Fruit fly (Drosophila melanogaster): ENCODE data around the gene CG33912.

CG33912 gene

DNA sequence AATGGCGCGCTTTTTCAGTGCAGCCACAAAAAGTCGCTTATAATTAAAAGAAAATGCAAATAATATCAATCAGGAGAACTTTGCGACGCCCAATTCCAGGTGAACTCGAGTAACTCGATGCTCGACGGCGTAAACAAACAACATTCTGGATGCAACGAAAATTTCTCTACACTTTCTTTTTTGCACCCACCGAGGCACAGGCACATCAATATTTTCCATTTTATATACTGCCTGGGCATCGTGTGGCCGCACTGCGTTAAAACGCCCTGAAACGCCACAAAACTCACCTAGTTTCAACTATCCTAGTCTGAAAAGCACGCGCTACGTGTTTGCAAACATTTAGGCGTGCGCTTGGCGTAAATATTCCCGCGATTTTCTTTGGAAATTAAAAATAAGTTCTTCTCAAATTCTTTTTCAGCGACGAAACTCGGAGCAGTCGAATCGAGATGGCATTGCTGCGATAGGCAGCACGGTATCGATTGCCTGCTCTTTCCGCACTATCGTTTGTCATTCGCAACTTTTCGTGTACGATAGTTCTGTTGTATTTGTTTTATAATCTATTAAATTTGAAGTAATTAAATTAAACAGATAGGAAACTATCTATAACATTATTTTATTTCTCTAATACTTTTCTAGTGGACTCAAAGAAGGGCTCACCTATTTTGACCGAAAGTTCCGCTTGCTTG is 30.4 kb upstream of the CG33912 start, which contains the start of gene Pcif1 (continued):
- TF ChIP-seq trem (tag; optimal IDR thresholded peaks at IDR 0.05) (peak; percentile 67), CG31441 (GFP tag; IDR thresholded peaks at IDR 0.05) (no peak), Atf-2 (GFP tag; optimal IDR thresholded peaks at IDR 0.05) (no peak), NFAT (GFP tag; IDR thresholded peaks at IDR 0.05) (peak; percentile 19; the same call in 1 of the 2 replicates), CG10267 (tag; optimal IDR thresholded peaks at IDR 0.05) (peak; percentile 59), insv (GFP tag; optimal IDR thresholded peaks at IDR 0.05) (no peak), CG12391 (tag; optimal IDR thresholded peaks at IDR 0.05) (peak; percentile 11), Sox102F (GFP tag; optimal IDR thresholded peaks at IDR 0.05) (no peak), Dp (GFP tag; optimal IDR thresholded peaks at IDR 0.05) (peak; percentile 66), fd96Cb (tag; optimal IDR thresholded peaks at IDR 0.05) (no peak), Atf6 (GFP tag; IDR thresholded peaks at IDR 0.05) (no peak), sna (GFP tag; IDR thresholded peaks at IDR 0.05; ENCODE audit: partially characterized antibody) (peak; percentile 97), ranshi (GFP tag; IDR thresholded peaks at IDR 0.05) (no peak), Meics (GFP tag; optimal IDR thresholded peaks at IDR 0.05) (no peak), Sox100B (GFP tag; optimal IDR thresholded peaks at IDR 0.05) (peak; percentile 3), Dbx (GFP tag; IDR thresholded peaks at IDR 0.05) (peak; percentile 76; the same call in 2 of the 3 replicates), CG6683 (GFP tag; optimal IDR thresholded peaks at IDR 0.05) (no peak), CG7372 (GFP tag; IDR thresholded peaks at IDR 0.05) (no peak), row (GFP tag; IDR thresholded peaks at IDR 0.05) (peak; percentile 73), sima (GFP tag; optimal IDR thresholded peaks at IDR 0.05) (no peak), CG9932 (GFP tag; IDR thresholded peaks at IDR 0.05) (peak; percentile 80), Asciz (GFP tag; optimal IDR thresholded peaks at IDR 0.05) (no peak)

DNA sequence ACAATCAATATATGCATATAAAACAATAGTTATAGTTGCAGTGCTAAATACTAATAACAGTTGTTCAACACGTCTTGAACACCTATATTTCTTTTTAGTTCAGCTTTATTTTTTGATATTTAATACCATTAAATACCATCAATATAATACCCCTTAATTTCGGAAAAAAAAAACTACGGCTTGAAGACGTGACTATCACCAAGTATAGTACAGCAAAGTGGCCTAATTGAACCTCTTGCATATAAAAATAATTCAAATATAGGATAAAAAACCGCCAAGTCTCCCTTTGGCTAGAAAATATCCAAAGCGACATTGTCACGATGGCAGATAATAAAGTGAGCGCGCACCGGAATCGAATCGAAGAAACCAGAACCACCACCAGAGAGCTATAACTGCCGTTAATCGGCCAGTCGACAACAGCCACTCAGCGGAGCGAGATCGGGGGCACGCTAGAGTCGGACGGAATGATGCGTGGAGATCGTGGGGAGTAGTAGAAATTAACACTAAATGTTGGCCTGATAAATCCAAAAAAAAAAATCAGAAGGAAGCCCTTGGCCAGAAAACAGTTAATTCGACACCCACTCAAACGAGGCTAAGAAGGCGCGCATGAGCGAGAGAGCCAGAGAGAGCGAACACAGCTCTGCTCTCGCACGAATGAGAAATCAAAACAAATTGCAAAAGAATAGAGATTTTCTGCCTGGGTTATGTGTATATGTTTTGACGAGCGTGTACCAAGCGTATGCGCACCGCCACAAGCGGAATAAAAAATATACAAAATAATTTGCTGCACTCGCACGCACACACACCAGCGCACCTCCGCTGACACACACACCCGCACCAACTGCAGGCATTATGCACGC is 29.6 kb upstream of the CG33912 start:
- TF ChIP-seq B-H1 (GFP tag; IDR thresholded peaks at IDR 0.05) (no peak; the same call in 2 of the 3 replicates), dimm (GFP tag; IDR thresholded peaks at IDR 0.05) (no peak), HLHmδ (GFP tag; optimal IDR thresholded peaks at IDR 0.05) (peak; percentile 79), sisA (GFP tag; IDR thresholded peaks at IDR 0.05) (no peak), Usf (GFP tag; optimal IDR thresholded peaks at IDR 0.05) (no peak), kni (GFP tag; optimal IDR thresholded peaks at IDR 0.05) (peak; percentile 89), unc-4 (GFP tag; IDR thresholded peaks at IDR 0.05; ENCODE audit: partially characterized antibody) (peak; percentile 37; the same call in 1 of the 2 replicates), Atf-2 (GFP tag; optimal IDR thresholded peaks at IDR 0.05) (no peak), Med (GFP tag) (peak; percentile 84), CG3407 (GFP tag; optimal IDR thresholded peaks at IDR 0.05) (no peak), CG12071 (GFP tag; optimal IDR thresholded peaks at IDR 0.05) (no peak), CG9932 (GFP tag; IDR thresholded peaks at IDR 0.05) (peak; percentile 29), CG34422 (GFP tag; IDR thresholded peaks at IDR 0.05) (peak; percentile 45; the same call in 1 of the 3 replicates), ap (GFP tag; IDR thresholded peaks at IDR 0.05) (no peak), crol (GFP tag; IDR thresholded peaks at IDR 0.05) (no peak), H2.0 (GFP tag; IDR thresholded peaks at IDR 0.05) (no peak), cg (GFP tag; optimal IDR thresholded peaks at IDR 0.05) (peak; percentile 62), Dad (GFP tag; optimal IDR thresholded peaks at IDR 0.05) (no peak), CHES-1-like (GFP tag; optimal IDR thresholded peaks at IDR 0.05) (peak; percentile 56), CG17385 (GFP tag; optimal IDR thresholded peaks at IDR 0.05) (peak; percentile 19), caup (GFP tag; optimal IDR thresholded peaks at IDR 0.05; ENCODE audit: severe bottlenecking) (peak; percentile 32), jigr1 (GFP tag; IDR thresholded peaks at IDR 0.05) (no peak), NfI (GFP tag; optimal IDR thresholded peaks at IDR 0.05) (peak; percentile 24), Atf3 (GFP tag; optimal IDR thresholded peaks at IDR 0.05) (no peak), lola (GFP tag; optimal IDR thresholded peaks at IDR 0.05) (peak in 1 of 3 experiments; percentile 57), Oli (tag; optimal IDR thresholded peaks at IDR 0.05) (peak; percentile 59), br (optimal IDR thresholded peaks at IDR 0.05) (no peak), CG31441 (GFP tag; IDR thresholded peaks at IDR 0.05) (peak; percentile 33; the same call in 1 of the 2 replicates)

Data from whole organism, embryonic.